Worm (Caenorhabditis elegans) whole organism, L1 larva: Measurements from ENCODE around the gene C16D9.4.

Experiments used
- Y116A8C.19 ChIP-seq: sonication (generic microtip); optimal IDR thresholded peaks from 2 replicates; lab custom pipeline; 2016; ENCODE audit warnings: missing compliant biosample characterization, missing genetic modification characterization, borderline replicate concordance
- aly-2 ChIP-seq: fragments of 150-350 bp; optimal IDR thresholded peaks from 2 replicates; lab custom pipeline; 2014; ENCODE audit warnings: missing biosample characterization, missing genetic modification characterization
- ama-1 ChIP-seq: fragments of 150-350 bp; optimal IDR thresholded peaks from 2 replicates; lab custom pipeline; 2014
- blmp-1 ChIP-seq: fragments of 150-350 bp; optimal IDR thresholded peaks from 2 replicates; lab custom pipeline; 2014; ENCODE audit warnings: missing biosample characterization, missing genetic modification characterization
- ceh-90 ChIP-seq: sonication (generic microtip); optimal IDR thresholded peaks from 2 replicates; lab custom pipeline; 2016; ENCODE audit warnings: missing genetic modification characterization, missing compliant biosample characterization
- dpl-1 ChIP-seq, 3 experiments: fragments of 150-350 bp in 2 of 3; sonication (generic microtip) in 1 of 3; optimal IDR thresholded peaks; 2 replicates each; lab custom pipeline; 2014 to 2017; ENCODE audit warnings: missing biosample characterization in 3 of 3, missing genetic modification characterization in 3 of 3, missing genetic modification reagents in 3 of 3
- efl-1 ChIP-seq, 4 experiments: fragments of 150-350 bp; optimal IDR thresholded peaks in 3 of 4; peaks in 1 of 4; 1 replicate in 1 of 4; 2 replicates in 3 of 4; lab custom pipeline; 2014; ENCODE audit warnings: missing biosample characterization in 2 of 4, missing genetic modification characterization in 2 of 4, missing genetic modification reagents in 2 of 4
- elt-3 ChIP-seq, 6 experiments: fragments of 150-350 bp in 1 of 6; sonication (generic microtip); optimal IDR thresholded peaks; 2 replicates each; lab custom pipeline; 2017 to 2018; ENCODE audit warnings: missing biosample characterization in 6 of 6, missing genetic modification characterization in 6 of 6, inconsistent platforms in 1 of 6
- fos-1 ChIP-seq: fragments of 150-350 bp; optimal IDR thresholded peaks from 2 replicates; lab custom pipeline; 2014; ENCODE audit warnings: missing biosample characterization, missing genetic modification characterization
- grh-1 ChIP-seq: fragments of 200-800 bp; sonication (Bioruptor generic); IDR thresholded peaks from 2 replicates; pipeline ENCODE4 v1.3.6; 2022; ENCODE audit warnings: missing genetic modification reagents, missing genetic modification characterization, missing compliant biosample characterization
- hlh-4 ChIP-seq: sonication (generic microtip); optimal IDR thresholded peaks from 2 replicates; lab custom pipeline; 2016; ENCODE audit warnings: mild to moderate bottlenecking, missing genetic modification characterization, missing compliant biosample characterization
- irx-1 ChIP-seq: sonication (generic microtip); optimal IDR thresholded peaks from 2 replicates; lab custom pipeline; 2016; ENCODE audit warnings: missing genetic modification characterization, missing compliant biosample characterization
- isw-1 ChIP-seq: fragments of 200-800 bp; sonication (Bioruptor generic); IDR thresholded peaks from 2 replicates; pipeline ENCODE4 v1.3.6; 2022; ENCODE audit warnings: missing genetic modification characterization, missing compliant biosample characterization
- lin-14 ChIP-seq: fragments of 200-800 bp; sonication (Bioruptor generic); optimal IDR thresholded peaks from 2 replicates; lab custom pipeline; 2018; ENCODE audit warnings: mild to moderate bottlenecking, missing genetic modification characterization, moderate library complexity, missing compliant biosample characterization
- lin-15B ChIP-seq: fragments of 150-350 bp; sonication (generic microtip); optimal IDR thresholded peaks from 3 replicates; lab custom pipeline; 2014; ENCODE audit warnings: missing biosample characterization, missing genetic modification characterization
- lin-39 ChIP-seq: fragments of 150-350 bp; optimal IDR thresholded peaks from 2 replicates; lab custom pipeline; 2014; ENCODE audit warnings: missing biosample characterization, missing genetic modification reagents, missing genetic modification characterization
- lir-3 ChIP-seq: sonication (generic microtip); optimal IDR thresholded peaks from 2 replicates; lab custom pipeline; 2016; ENCODE audit warnings: mild to moderate bottlenecking, missing genetic modification characterization, moderate library complexity, missing compliant biosample characterization; ENCODE audit not compliant: poor library complexity
- lsy-2 ChIP-seq, 2 experiments: fragments of 150-350 bp; optimal IDR thresholded peaks; 2 replicates each; lab custom pipeline; 2014; ENCODE audit warnings: missing biosample characterization in 2 of 2, missing genetic modification characterization in 2 of 2
- mdl-1 ChIP-seq, 2 experiments: fragments of 150-350 bp; optimal IDR thresholded peaks; 2 replicates each; lab custom pipeline; 2014 to 2017; ENCODE audit warnings: missing biosample characterization in 2 of 2, missing genetic modification characterization in 2 of 2, inconsistent platforms in 1 of 2
- mep-1 ChIP-seq: fragments of 150-350 bp; optimal IDR thresholded peaks from 2 replicates; lab custom pipeline; 2014; ENCODE audit warnings: missing biosample characterization, missing genetic modification characterization
- nhr-11 ChIP-seq: fragments of 150-350 bp; optimal IDR thresholded peaks from 2 replicates; lab custom pipeline; 2014; ENCODE audit warnings: missing biosample characterization, missing genetic modification characterization
- nhr-12 ChIP-seq: sonication (generic microtip); optimal IDR thresholded peaks from 2 replicates; lab custom pipeline; 2017; ENCODE audit warnings: missing biosample characterization, missing genetic modification characterization
- nhr-19 ChIP-seq: fragments of 200-800 bp; sonication (Bioruptor generic); conservative IDR thresholded peaks from 2 replicates; pipeline ENCODE4 v1.3.6; 2022; ENCODE audit warnings: missing genetic modification characterization, missing compliant biosample characterization
- nhr-20 ChIP-seq: sonication (generic microtip); optimal IDR thresholded peaks from 2 replicates; lab custom pipeline; 2016; ENCODE audit warnings: mild to moderate bottlenecking, missing genetic modification characterization, missing compliant biosample characterization
- nhr-71 ChIP-seq: sonication (generic microtip); optimal IDR thresholded peaks from 2 replicates; lab custom pipeline; 2016; ENCODE audit warnings: mild to moderate bottlenecking, missing genetic modification characterization, moderate library complexity, missing compliant biosample characterization
- nhr-76 ChIP-seq: sonication (generic microtip); optimal IDR thresholded peaks from 2 replicates; lab custom pipeline; 2017; ENCODE audit warnings: missing biosample characterization, missing genetic modification characterization
- nhr-77 ChIP-seq: fragments of 150-350 bp; optimal IDR thresholded peaks from 2 replicates; lab custom pipeline; 2014; ENCODE audit warnings: missing biosample characterization, missing genetic modification characterization
- nhr-85 ChIP-seq: sonication (generic microtip); peaks from one replicate; lab custom pipeline; 2016; ENCODE audit warnings: missing genetic modification characterization, inconsistent platforms, missing compliant biosample characterization
- pag-3 ChIP-seq: sonication (generic microtip); optimal IDR thresholded peaks from 2 replicates; lab custom pipeline; 2017; ENCODE audit warnings: missing genetic modification characterization, mild to moderate bottlenecking, missing compliant biosample characterization, antibody characterized with exemption, borderline replicate concordance; ENCODE audit not compliant: insufficient read depth
- rnt-1 ChIP-seq: sonication (generic microtip); optimal IDR thresholded peaks from 2 replicates; lab custom pipeline; 2016; ENCODE audit warnings: mild to moderate bottlenecking, missing genetic modification characterization, moderate library complexity, missing compliant biosample characterization
- snu-23 ChIP-seq: sonication (generic microtip); optimal IDR thresholded peaks from 2 replicates; lab custom pipeline; 2016; ENCODE audit warnings: missing genetic modification characterization, missing compliant biosample characterization
- sox-4 ChIP-seq: sonication (generic microtip); optimal IDR thresholded peaks from 2 replicates; lab custom pipeline; 2016; ENCODE audit warnings: missing genetic modification characterization, missing compliant biosample characterization
- sup-37 ChIP-seq: fragments of 200-800 bp; sonication (Bioruptor generic); optimal IDR thresholded peaks from 2 replicates; lab custom pipeline; 2018; ENCODE audit warnings: mild to moderate bottlenecking, missing genetic modification characterization, missing compliant biosample characterization
- tlp-1 ChIP-seq: fragments of 150-350 bp; optimal IDR thresholded peaks from 2 replicates; lab custom pipeline; 2014; ENCODE audit warnings: missing biosample characterization, missing genetic modification characterization
- unc-130 ChIP-seq: fragments of 150-350 bp; optimal IDR thresholded peaks from 2 replicates; lab custom pipeline; 2017; ENCODE audit warnings: missing biosample characterization, missing genetic modification characterization, inconsistent platforms
- zag-1 ChIP-seq: fragments of 150-350 bp; optimal IDR thresholded peaks from 2 replicates; lab custom pipeline; 2014; ENCODE audit warnings: missing biosample characterization, missing genetic modification characterization
- zip-4 ChIP-seq: fragments of 200-800 bp; sonication (Bioruptor generic); optimal IDR thresholded peaks from 2 replicates; lab custom pipeline; 2018; ENCODE audit warnings: mild to moderate bottlenecking, missing genetic modification characterization, moderate library complexity, missing compliant biosample characterization

Gene C16D9.4

DNA sequence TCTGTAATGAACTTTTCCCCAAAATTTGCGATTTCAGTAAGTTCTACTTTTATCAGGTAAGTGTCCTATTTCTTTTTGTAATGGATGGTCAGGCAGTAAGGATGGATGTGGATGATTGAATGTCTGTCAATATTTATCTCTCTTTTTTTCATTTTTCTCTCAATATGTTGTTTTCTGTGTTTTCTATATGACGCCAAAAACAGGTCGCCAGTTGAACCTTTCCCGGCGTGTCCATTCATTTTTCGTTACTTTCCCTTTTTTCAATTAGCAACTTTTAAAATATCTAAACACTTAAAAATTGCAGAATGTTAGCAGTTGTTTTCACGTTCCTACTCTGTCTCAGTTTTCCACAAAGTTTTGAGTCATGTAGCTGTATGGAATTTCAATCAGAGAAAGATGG is 35.8 kb downstream of the C16D9.4 start, which contains the start of gene timp-1:
timp-1 (plus strand) TSS at position 305 of the 400 bp plus-strand sequence.
- TF ChIP-seq zip-4 (GFP tag; lab: Kevin White, UChicago) = no peak
- no peak for TF ChIP-seq dpl-1 (GFP tag; optimal IDR thresholded peaks at IDR 0.05; lab: Kevin White, UChicago)
- no peak for TF ChIP-seq nhr-19 (GFP tag; lab: Robert Waterston, UW)
- peak; percentile 93 for TF ChIP-seq blmp-1 (tag; lab: Kevin White, UChicago)
- TF ChIP-seq hlh-4 (tag; lab: Kevin White, UChicago) = no peak
- TF ChIP-seq elt-3 (tag; optimal IDR thresholded peaks at IDR 0.05; lab: Kevin White, UChicago) = peak in 1 of 6 experiments; percentile 47

DNA sequence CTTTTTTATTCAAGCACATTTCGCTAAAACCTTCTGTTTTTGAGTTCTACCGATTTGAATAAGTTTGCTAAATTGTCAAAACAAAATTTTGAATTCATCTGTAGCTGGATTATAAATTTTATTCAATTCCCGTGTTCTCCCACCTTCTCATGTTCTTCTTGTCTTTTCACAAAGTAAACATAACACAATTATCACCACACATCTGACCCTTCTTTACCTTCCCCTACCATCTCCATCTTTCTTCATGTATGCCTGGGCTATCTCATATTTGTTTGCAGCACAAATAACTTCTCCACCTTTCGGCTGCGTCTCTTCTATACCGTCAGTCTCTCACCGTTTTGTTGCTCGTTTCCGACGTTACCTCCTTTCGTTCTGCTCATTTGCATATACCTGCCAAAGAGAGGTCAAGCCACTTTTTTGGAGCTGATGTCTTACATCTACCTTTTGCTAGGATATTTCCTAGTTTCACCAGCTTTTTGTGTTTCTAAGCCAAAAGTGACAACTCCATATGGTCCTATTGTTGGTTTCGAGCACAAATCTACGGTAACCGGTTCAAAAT is 39.5 kb downstream of the C16D9.4 start, which contains the start of gene cest-17:
cest-17 (plus strand) TSS at position 248 of the 559 bp plus-strand sequence.
- TF ChIP-seq efl-1 (optimal IDR thresholded peaks at IDR 0.05; lab: Kevin White, UChicago) (no peak), efl-1 (GFP tag; optimal IDR thresholded peaks at IDR 0.05 in 1 of 2; lab: Kevin White, UChicago) (peak in 1 of 2 experiments; percentile 53), snu-23 (GFP tag; lab: Kevin White, UChicago) (no peak)

DNA sequence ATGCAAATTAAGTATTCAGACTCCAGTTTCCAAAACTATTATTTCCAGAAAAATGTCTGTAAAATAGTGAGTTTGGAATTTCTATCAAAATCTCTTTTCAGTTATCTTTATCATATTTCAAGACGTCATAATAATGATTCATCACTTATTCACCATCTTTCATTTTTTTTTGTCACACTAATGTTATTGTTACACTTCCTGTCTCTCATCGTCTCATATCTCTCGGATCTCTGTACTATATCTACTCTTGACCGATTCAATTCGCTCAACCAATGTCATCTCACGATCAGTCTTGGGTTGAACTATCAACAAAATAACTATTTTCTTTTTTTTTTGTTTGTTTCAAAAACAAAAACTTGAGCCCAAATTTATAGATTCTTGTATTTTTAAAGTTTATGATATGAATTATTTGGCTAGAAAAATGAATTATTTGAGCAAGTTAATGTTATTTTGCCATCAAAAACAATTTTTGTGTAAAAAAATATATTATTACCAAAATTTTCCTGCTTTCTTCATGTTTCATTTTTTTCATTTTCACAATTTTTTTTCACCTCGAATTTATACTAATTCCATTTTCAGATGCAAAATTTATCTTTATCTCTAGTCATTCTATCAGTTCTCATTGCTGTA is 41.4 kb downstream of the C16D9.4 start, which contains the start of gene cri-2:
cri-2 (plus strand) TSS at position 580 of the 630 bp plus-strand sequence.
- peak; percentile 68 for TF ChIP-seq nhr-85 (tag; lab: Kevin White, UChicago)
- no peak for TF ChIP-seq hlh-4 (tag; lab: Kevin White, UChicago)
- TF ChIP-seq ama-1 = no peak
- TF ChIP-seq blmp-1 (tag; lab: Kevin White, UChicago) = peak; percentile 26
- peak; percentile 36 for TF ChIP-seq nhr-71 (tag; lab: Kevin White, UChicago)
- TF ChIP-seq nhr-11 (tag; lab: Kevin White, UChicago) = no peak
- peak; percentile 23 for TF ChIP-seq snu-23 (GFP tag; lab: Kevin White, UChicago)
- TF ChIP-seq rnt-1 (tag; lab: Kevin White, UChicago) = peak; percentile 33
- TF ChIP-seq lin-14 (GFP tag; lab: Kevin White, UChicago) = peak; percentile 68
- TF ChIP-seq fos-1 (tag; lab: Kevin White, UChicago) = no peak
- peak; percentile 6 for TF ChIP-seq lir-3 (tag; lab: Kevin White, UChicago)

DNA sequence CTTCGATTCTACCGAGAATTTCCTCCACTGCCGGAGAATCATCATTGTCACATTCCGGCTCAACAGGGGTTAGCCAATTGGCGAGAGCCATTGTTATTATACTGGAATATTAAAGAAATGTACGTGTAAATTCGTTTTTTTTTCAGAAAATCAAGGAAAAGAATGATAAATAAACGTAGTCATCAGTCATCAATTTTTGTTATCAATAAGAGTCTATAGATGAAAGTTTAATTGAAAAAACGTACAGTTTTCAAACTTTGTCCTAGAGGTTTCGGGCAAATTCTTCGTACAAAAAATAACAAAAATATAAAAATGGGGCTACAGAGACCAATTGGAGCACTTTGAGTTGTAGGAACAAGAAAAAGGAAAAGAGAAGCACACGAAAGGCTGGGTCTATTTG is 43.7 kb downstream of the C16D9.4 start, which contains the start of gene F20D6.11:
F20D6.11 (minus strand) TSS at position 101 of the 400 bp plus-strand sequence.
- no peak for TF ChIP-seq dpl-1 (GFP tag; optimal IDR thresholded peaks at IDR 0.05; lab: Kevin White, UChicago)
- no peak for TF ChIP-seq ceh-90 (tag; lab: Kevin White, UChicago)
- no peak for TF ChIP-seq isw-1 (GFP tag; lab: Robert Waterston, UW)
- no peak for TF ChIP-seq nhr-76 (tag; lab: Kevin White, UChicago)
- TF ChIP-seq irx-1 (tag; lab: Kevin White, UChicago) = no peak
- TF ChIP-seq nhr-77 = no peak
- TF ChIP-seq nhr-12 (tag; lab: Kevin White, UChicago) = no peak
- no peak for TF ChIP-seq zag-1
- no peak for TF ChIP-seq mep-1 (tag; lab: Kevin White, UChicago)

DNA sequence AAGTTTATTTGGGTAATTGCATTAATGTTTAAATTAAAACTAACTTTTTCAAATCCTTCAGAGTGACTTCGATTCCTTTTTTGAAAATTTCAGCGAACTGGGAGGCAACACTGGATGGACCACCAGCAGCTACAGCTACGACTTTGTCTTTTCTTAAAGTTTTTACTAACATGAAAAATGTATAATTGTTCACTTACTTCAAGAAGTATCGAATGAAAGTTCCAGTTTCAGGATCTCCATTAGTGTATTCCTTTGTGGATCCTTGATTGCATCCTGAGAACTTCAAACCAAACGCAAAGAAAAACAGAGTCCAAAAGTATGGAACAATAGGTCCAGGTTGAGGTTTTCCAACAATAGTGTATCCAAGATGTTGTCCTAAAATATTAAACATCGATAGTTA is 45.7 kb downstream of the C16D9.4 start:
- TF ChIP-seq efl-1 (optimal IDR thresholded peaks at IDR 0.05; lab: Kevin White, UChicago) (no peak), efl-1 (GFP tag; optimal IDR thresholded peaks at IDR 0.05 in 1 of 2; lab: Kevin White, UChicago) (peak in 1 of 2 experiments; percentile 67), lin-39 (tag; lab: Kevin White, UChicago) (no peak)

DNA sequence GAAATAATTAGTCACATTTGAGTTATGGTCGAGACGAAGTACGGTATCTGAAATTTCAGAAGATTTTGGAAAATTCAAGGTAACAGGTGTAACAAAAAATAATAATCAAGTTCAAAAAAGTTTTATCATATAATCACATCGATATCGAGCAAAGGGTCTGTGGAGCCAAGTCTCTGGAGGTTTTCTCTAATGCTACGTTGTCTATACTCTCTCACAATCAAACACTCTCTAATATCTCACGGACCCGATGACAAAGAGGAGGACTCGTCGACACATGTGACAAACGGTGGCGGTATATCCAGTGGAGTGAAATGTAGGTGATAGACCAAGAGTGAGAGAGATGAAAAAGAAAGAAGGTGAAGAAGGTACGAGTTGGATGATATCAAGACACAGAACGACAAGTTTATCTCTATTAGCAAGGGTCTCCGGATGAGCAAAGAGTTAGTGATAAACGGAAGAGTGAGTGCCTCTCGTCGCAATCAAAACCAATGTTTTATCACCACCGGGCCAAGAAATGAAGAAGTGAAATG is 46.7 kb downstream of the C16D9.4 start, which contains the start of gene F20D6.10:
F20D6.10 (minus strand) TSS at position 51 of the 530 bp plus-strand sequence.
- TF ChIP-seq unc-130 = peak; percentile 19
- peak in 1 of 2 experiments; percentile 5 for TF ChIP-seq efl-1 (optimal IDR thresholded peaks at IDR 0.05; lab: Kevin White, UChicago)
- TF ChIP-seq efl-1 (GFP tag; optimal IDR thresholded peaks at IDR 0.05 in 1 of 2; lab: Kevin White, UChicago) = peak in 1 of 2 experiments; percentile 20
- no peak for TF ChIP-seq nhr-19 (GFP tag; lab: Robert Waterston, UW)
- peak; percentile 78 for TF ChIP-seq rnt-1 (tag; lab: Kevin White, UChicago)
- no peak for TF ChIP-seq grh-1 (GFP tag; lab: Robert Waterston, UW)
- TF ChIP-seq lin-15B = no peak
- no peak for TF ChIP-seq sup-37
- TF ChIP-seq sox-4 (tag; lab: Kevin White, UChicago) = no peak
- no peak for TF ChIP-seq aly-2
- TF ChIP-seq Y116A8C.19 (tag; lab: Kevin White, UChicago) = no peak
- TF ChIP-seq nhr-71 (tag; lab: Kevin White, UChicago) = peak; percentile 71
- TF ChIP-seq pag-3 (tag; lab: Kevin White, UChicago) = no peak
- TF ChIP-seq lin-14 (GFP tag; lab: Kevin White, UChicago) = peak; percentile 59
- TF ChIP-seq elt-3 (tag; optimal IDR thresholded peaks at IDR 0.05; lab: Kevin White, UChicago) = no peak
- peak; percentile 22 for TF ChIP-seq snu-23 (GFP tag; lab: Kevin White, UChicago)
- no peak for TF ChIP-seq mdl-1 (tag; optimal IDR thresholded peaks at IDR 0.05; lab: Kevin White, UChicago)
- TF ChIP-seq tlp-1 (tag; lab: Kevin White, UChicago) = no peak
- TF ChIP-seq nhr-20 = peak; percentile 12
- peak; percentile 30 to 44 for TF ChIP-seq lsy-2 (tag; optimal IDR thresholded peaks at IDR 0.05; lab: Kevin White, UChicago)
